Worm (Caenorhabditis elegans): Measurements from ENCODE around the gene dnj-25.
A peak's percentile ranks its signal among the peaks of the same experiment; 100 is the strongest.

Gene dnj-25

DNA sequence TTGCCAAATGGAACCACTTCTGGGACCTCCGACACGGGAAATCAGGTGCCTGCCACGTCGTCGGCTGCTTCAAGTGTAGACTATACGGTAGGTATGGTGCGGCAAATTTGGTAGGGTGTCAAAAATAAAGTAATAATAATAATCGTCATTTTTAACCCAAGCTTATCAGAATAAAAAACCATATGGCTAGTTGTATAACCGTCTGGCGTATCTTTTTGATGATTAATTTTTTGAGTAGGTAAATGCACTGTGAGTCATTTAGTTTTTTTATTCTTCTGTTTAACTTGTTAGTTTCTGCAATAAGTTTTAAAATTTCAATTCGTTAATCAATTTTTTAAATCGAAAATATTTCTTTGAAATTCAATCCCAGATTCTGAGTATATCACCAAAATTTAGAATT is 11.3 kb upstream of the dnj-25 start:
- TF ChIP-seq scrt-1 (GFP tag; IDR thresholded peaks at IDR 0.05) = no peak
- no peak for TF ChIP-seq pes-1 (GFP tag; IDR thresholded peaks at IDR 0.05)
- TF ChIP-seq tbx-37 (GFP tag; conservative IDR thresholded peaks at IDR 0.05) = no peak
- no peak for TF ChIP-seq ama-1 (optimal IDR thresholded peaks at IDR 0.05)

ce11 chrV:20753838-20754503 is 9.8 kb upstream of the dnj-25 start:
- no peak for TF ChIP-seq tra-4 (tag; optimal IDR thresholded peaks at IDR 0.05)
- TF ChIP-seq hnd-1 (tag; optimal IDR thresholded peaks at IDR 0.05) = no peak
- no peak for TF ChIP-seq B0310.2 (tag; optimal IDR thresholded peaks at IDR 0.05)
- no peak for TF ChIP-seq scrt-1 (GFP tag; IDR thresholded peaks at IDR 0.05)
- TF ChIP-seq ets-7 (tag; optimal IDR thresholded peaks at IDR 0.05) = no peak
- TF ChIP-seq tbx-37 (GFP tag; conservative IDR thresholded peaks at IDR 0.05) = no peak
- TF ChIP-seq pes-1 (GFP tag; IDR thresholded peaks at IDR 0.05) = no peak
- no peak for TF ChIP-seq F13C5.2 (tag; optimal IDR thresholded peaks at IDR 0.05)
- no peak for TF ChIP-seq hmbx-1 (tag; optimal IDR thresholded peaks at IDR 0.05)
- TF ChIP-seq flt-1 (GFP tag; IDR thresholded peaks at IDR 0.05) = no peak
- no peak for TF ChIP-seq sea-1 (GFP tag; conservative IDR thresholded peaks at IDR 0.05)
- no peak for TF ChIP-seq aly-1 (tag; optimal IDR thresholded peaks at IDR 0.05)
- TF ChIP-seq hmg-4 (GFP tag; optimal IDR thresholded peaks at IDR 0.05) = no peak
- TF ChIP-seq tbx-11 (GFP tag; IDR thresholded peaks at IDR 0.05) = no peak
- TF ChIP-seq ceh-13 (GFP tag; optimal IDR thresholded peaks at IDR 0.05) = no peak
- TF ChIP-seq ama-1 (optimal IDR thresholded peaks at IDR 0.05) = no peak
- no peak for TF ChIP-seq ceh-36 (tag; optimal IDR thresholded peaks at IDR 0.05)

DNA sequence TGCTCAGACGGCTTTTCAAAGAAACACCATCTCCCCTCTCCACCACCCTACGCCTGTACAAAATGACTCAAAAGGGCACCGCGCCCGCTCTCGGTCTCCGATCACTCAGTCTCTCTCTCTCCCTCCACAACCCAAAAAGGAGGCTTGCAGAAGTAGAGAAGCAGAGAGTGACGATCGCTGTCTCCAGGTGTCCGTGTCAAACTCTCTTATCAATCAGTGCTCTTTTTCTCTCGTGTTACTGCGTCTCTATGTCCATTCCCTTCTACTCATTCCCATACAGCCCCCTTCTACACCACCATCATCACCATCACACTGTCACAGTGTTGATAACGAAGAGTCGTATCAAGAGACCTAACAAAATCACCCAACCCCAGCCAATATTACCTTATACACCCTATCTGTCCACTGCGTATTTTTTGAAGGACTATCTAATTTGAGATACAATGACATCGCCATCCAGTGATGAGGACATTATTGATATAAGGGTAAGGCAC is 8.5 kb upstream of the dnj-25 start, which contains the start of gene pha-4:
TSS of gene pha-4 (plus strand) at position 444 of the 494 bp plus-strand sequence.
- TF ChIP-seq ets-7 (tag; optimal IDR thresholded peaks at IDR 0.05) (no peak), pes-1 (GFP tag; IDR thresholded peaks at IDR 0.05) (no peak), B0310.2 (tag; optimal IDR thresholded peaks at IDR 0.05) (no peak), ceh-36 (tag; optimal IDR thresholded peaks at IDR 0.05) (no peak), tbx-11 (GFP tag; IDR thresholded peaks at IDR 0.05) (no peak), ceh-13 (GFP tag; optimal IDR thresholded peaks at IDR 0.05) (no peak), hmg-4 (GFP tag; optimal IDR thresholded peaks at IDR 0.05) (no peak), F13C5.2 (tag; optimal IDR thresholded peaks at IDR 0.05) (no peak), hnd-1 (tag; optimal IDR thresholded peaks at IDR 0.05) (no peak)

- TF ChIP-seq ceh-36 (tag; optimal IDR thresholded peaks at IDR 0.05) (no peak), ceh-13 (GFP tag; optimal IDR thresholded peaks at IDR 0.05) (no peak)
These were observed 5.0 kb upstream of the dnj-25 start for ce11 chrV:20749098-20749497.

- TF ChIP-seq pes-1 (GFP tag; IDR thresholded peaks at IDR 0.05) = no peak
- no peak for TF ChIP-seq sea-1 (GFP tag; conservative IDR thresholded peaks at IDR 0.05)
- TF ChIP-seq ceh-13 (GFP tag; optimal IDR thresholded peaks at IDR 0.05) = no peak
- TF ChIP-seq tbx-11 (GFP tag; IDR thresholded peaks at IDR 0.05) = 0 out of 2 replicates have a peak, but pooled peaks have one; percentile 17
These were observed 3.8 kb upstream of the dnj-25 start for ce11 chrV:20747964-20748363.

DNA sequence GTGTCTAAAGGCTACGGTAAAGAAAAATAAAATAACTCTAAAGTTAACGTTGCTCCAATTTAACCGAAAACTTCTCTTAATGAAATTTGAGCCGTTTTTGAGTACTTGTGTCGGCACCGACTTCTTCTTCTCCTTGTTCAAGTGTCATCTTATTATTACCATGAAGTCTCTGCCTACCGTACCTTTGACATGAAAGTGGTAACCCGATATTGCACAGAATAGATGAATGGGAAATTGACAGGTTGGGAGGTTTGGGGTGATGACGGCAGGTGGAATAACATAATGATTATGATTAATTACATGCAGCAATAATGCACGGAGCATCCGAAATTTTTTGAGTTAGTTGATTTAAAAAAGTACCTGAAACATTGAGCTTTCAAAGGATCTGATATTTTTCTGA is 2.7 kb upstream of the dnj-25 start:
- TF ChIP-seq hnd-1 (tag; optimal IDR thresholded peaks at IDR 0.05) (no peak), sea-1 (GFP tag; conservative IDR thresholded peaks at IDR 0.05) (no peak), ceh-36 (tag; optimal IDR thresholded peaks at IDR 0.05) (no peak), ets-7 (tag; optimal IDR thresholded peaks at IDR 0.05) (no peak), tbx-11 (GFP tag; IDR thresholded peaks at IDR 0.05) (no peak), scrt-1 (GFP tag; IDR thresholded peaks at IDR 0.05) (no peak), ceh-13 (GFP tag; optimal IDR thresholded peaks at IDR 0.05) (no peak), tra-4 (tag; optimal IDR thresholded peaks at IDR 0.05) (no peak), hmg-4 (GFP tag; optimal IDR thresholded peaks at IDR 0.05) (no peak), aly-1 (tag; optimal IDR thresholded peaks at IDR 0.05) (no peak), ama-1 (optimal IDR thresholded peaks at IDR 0.05) (no peak), hmbx-1 (tag; optimal IDR thresholded peaks at IDR 0.05) (no peak), F13C5.2 (tag; optimal IDR thresholded peaks at IDR 0.05) (no peak), flt-1 (GFP tag; IDR thresholded peaks at IDR 0.05) (no peak), pes-1 (GFP tag; IDR thresholded peaks at IDR 0.05) (no peak), B0310.2 (tag; optimal IDR thresholded peaks at IDR 0.05) (no peak)

ce11 chrV:20745278-20745677 is 1.1 kb upstream of the dnj-25 start:
- TF ChIP-seq tra-4 (tag; optimal IDR thresholded peaks at IDR 0.05) (no peak), ama-1 (optimal IDR thresholded peaks at IDR 0.05) (no peak), scrt-1 (GFP tag; IDR thresholded peaks at IDR 0.05) (no peak), aly-1 (tag; optimal IDR thresholded peaks at IDR 0.05) (no peak), tbx-37 (GFP tag; conservative IDR thresholded peaks at IDR 0.05) (no peak), pes-1 (GFP tag; IDR thresholded peaks at IDR 0.05) (no peak), ets-7 (tag; optimal IDR thresholded peaks at IDR 0.05) (no peak), flt-1 (GFP tag; IDR thresholded peaks at IDR 0.05) (no peak), ceh-13 (GFP tag; optimal IDR thresholded peaks at IDR 0.05) (no peak), tbx-11 (GFP tag; IDR thresholded peaks at IDR 0.05) (no peak), hmbx-1 (tag; optimal IDR thresholded peaks at IDR 0.05) (no peak), B0310.2 (tag; optimal IDR thresholded peaks at IDR 0.05) (no peak), ceh-36 (tag; optimal IDR thresholded peaks at IDR 0.05) (no peak), hnd-1 (tag; optimal IDR thresholded peaks at IDR 0.05) (no peak), F13C5.2 (tag; optimal IDR thresholded peaks at IDR 0.05) (no peak), sea-1 (GFP tag; conservative IDR thresholded peaks at IDR 0.05) (no peak), hmg-4 (GFP tag; optimal IDR thresholded peaks at IDR 0.05) (no peak)

- TF ChIP-seq aly-1 (tag; optimal IDR thresholded peaks at IDR 0.05) = no peak
- TF ChIP-seq tbx-37 (GFP tag; conservative IDR thresholded peaks at IDR 0.05) = no peak
- no peak for TF ChIP-seq hmg-4 (GFP tag; optimal IDR thresholded peaks at IDR 0.05)
- TF ChIP-seq pes-1 (GFP tag; IDR thresholded peaks at IDR 0.05) = no peak
- TF ChIP-seq ceh-36 (tag; optimal IDR thresholded peaks at IDR 0.05) = no peak
- TF ChIP-seq hnd-1 (tag; optimal IDR thresholded peaks at IDR 0.05) = no peak
- TF ChIP-seq scrt-1 (GFP tag; IDR thresholded peaks at IDR 0.05) = no peak
- no peak for TF ChIP-seq F13C5.2 (tag; optimal IDR thresholded peaks at IDR 0.05)
- no peak for TF ChIP-seq ceh-13 (GFP tag; optimal IDR thresholded peaks at IDR 0.05)
- no peak for TF ChIP-seq sea-1 (GFP tag; conservative IDR thresholded peaks at IDR 0.05)
- TF ChIP-seq tbx-11 (GFP tag; IDR thresholded peaks at IDR 0.05) = no peak
- TF ChIP-seq hmbx-1 (tag; optimal IDR thresholded peaks at IDR 0.05) = no peak
- TF ChIP-seq ama-1 (optimal IDR thresholded peaks at IDR 0.05) = no peak
- no peak for TF ChIP-seq flt-1 (GFP tag; IDR thresholded peaks at IDR 0.05)
- no peak for TF ChIP-seq tra-4 (tag; optimal IDR thresholded peaks at IDR 0.05)
- TF ChIP-seq B0310.2 (tag; optimal IDR thresholded peaks at IDR 0.05) = no peak
- TF ChIP-seq ets-7 (tag; optimal IDR thresholded peaks at IDR 0.05) = no peak
These were observed 4.8 kb downstream of the dnj-25 start for ce11 chrV:20739387-20739786.

Measured in whole organism, early embryonic.